Fruit fly (Drosophila melanogaster): ENCODE results near the gene emei.

Gene emei

DNA sequence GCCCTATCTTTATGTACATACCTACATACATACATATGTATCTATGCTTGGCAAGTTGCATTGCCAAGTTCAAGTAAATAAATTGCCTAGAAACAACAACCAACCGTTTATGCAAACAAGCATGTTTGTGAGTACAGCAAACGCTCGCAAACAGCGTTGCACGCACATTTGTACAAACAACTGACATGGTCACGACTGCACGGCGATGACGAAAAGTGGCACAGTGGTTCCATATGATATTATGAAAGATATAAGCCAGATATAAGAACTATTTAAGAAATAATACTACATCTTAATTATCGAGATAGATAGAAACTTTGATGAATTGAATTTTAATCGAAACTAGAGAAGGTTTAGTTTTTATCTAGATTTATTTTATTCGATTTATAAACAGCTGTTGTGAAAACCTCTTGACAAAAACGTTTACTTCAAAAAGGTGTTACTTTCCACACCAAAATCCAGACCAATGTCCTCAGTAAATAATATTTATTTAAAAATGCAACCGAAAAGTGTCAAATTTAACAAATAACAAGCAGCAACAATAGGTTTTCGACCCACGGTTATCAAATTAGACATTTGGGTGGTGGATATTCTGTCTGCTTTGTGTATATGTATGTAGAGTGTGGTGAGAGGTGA lies 19.6 kb upstream of the emei start (continued):
- TF ChIP-seq Ets21C (GFP tag; optimal IDR thresholded peaks at IDR 0.05) (peak; percentile 56), CG6792 (GFP tag; optimal IDR thresholded peaks at IDR 0.05) (peak; percentile 50), Sox102F (GFP tag; optimal IDR thresholded peaks at IDR 0.05) (peak; percentile 76), Eip93F (GFP tag; optimal IDR thresholded peaks at IDR 0.05) (no peak), spab (GFP tag; optimal IDR thresholded peaks at IDR 0.05) (peak; percentile 15), CG4318 (GFP tag; optimal IDR thresholded peaks at IDR 0.05) (peak; percentile 77), dac (GFP tag; optimal IDR thresholded peaks at IDR 0.05) (peak; percentile 53), CG10669 (GFP tag; optimal IDR thresholded peaks at IDR 0.05) (peak; percentile 32), CG8632 (GFP tag; optimal IDR thresholded peaks at IDR 0.05) (peak; percentile 68), eg (GFP tag; IDR thresholded peaks at IDR 0.05) (peak; percentile 67), acj6 (GFP tag; optimal IDR thresholded peaks at IDR 0.05) (peak; percentile 62), CG8119 (GFP tag; IDR thresholded peaks at IDR 0.05) (peak; percentile 79), CG6163 (GFP tag; IDR thresholded peaks at IDR 0.05) (peak; percentile 65; the same call in 1 of the 3 replicates), Gug (GFP tag; IDR thresholded peaks at IDR 0.05) (peak; percentile 58), Hr38 (GFP tag; optimal IDR thresholded peaks at IDR 0.05) (no peak), Eip78C (GFP tag) (peak; percentile 92), net (GFP tag; optimal IDR thresholded peaks at IDR 0.05) (peak; percentile 84), CG15336 (GFP tag; IDR thresholded peaks at IDR 0.05) (peak; percentile 82), CG34406 (GFP tag; optimal IDR thresholded peaks at IDR 0.05) (peak; percentile 69), CG16779 (tag; optimal IDR thresholded peaks at IDR 0.05) (peak; percentile 3), CG6808 (GFP tag; optimal IDR thresholded peaks at IDR 0.05) (no peak), svp (GFP tag) (peak; percentile 88), CG11294 (GFP tag; IDR thresholded peaks at IDR 0.05) (no peak; the same call in 1 of the 2 replicates), lz (GFP tag; optimal IDR thresholded peaks at IDR 0.05) (peak; percentile 60), Lpt (GFP tag; optimal IDR thresholded peaks at IDR 0.05) (peak; percentile 71), CG11762 (GFP tag; optimal IDR thresholded peaks at IDR 0.05; ENCODE audit: insufficient read depth) (peak; percentile 50), fd59A (GFP tag; optimal IDR thresholded peaks at IDR 0.05) (no peak), Eip75B (GFP tag; optimal IDR thresholded peaks at IDR 0.05) (peak; percentile 49), CG8319 (GFP tag; optimal IDR thresholded peaks at IDR 0.05) (no peak), CG3032 (tag; optimal IDR thresholded peaks at IDR 0.05) (peak; percentile 11), Met (GFP tag; optimal IDR thresholded peaks at IDR 0.05) (peak; percentile 78), CG7368 (GFP tag; optimal IDR thresholded peaks at IDR 0.05) (peak; percentile 12), Ets96B (tag; optimal IDR thresholded peaks at IDR 0.05) (peak; percentile 38), dsx (GFP tag; optimal IDR thresholded peaks at IDR 0.05; ENCODE audit: poor library complexity, severe bottlenecking) (no peak), salr (GFP tag; optimal IDR thresholded peaks at IDR 0.05) (peak in 1 of 2 experiments; percentile 85), achi (GFP tag; optimal IDR thresholded peaks at IDR 0.05) (peak; percentile 77), Smox (GFP tag; optimal IDR thresholded peaks at IDR 0.05) (peak; percentile 71), CG32006 (GFP tag; optimal IDR thresholded peaks at IDR 0.05) (peak; percentile 90), CG10631 (GFP tag; optimal IDR thresholded peaks at IDR 0.05) (peak; percentile 61), Blimp-1 (GFP tag; optimal IDR thresholded peaks at IDR 0.05) (no peak), Sox14 (GFP tag; optimal IDR thresholded peaks at IDR 0.05) (peak; percentile 69)

- TF ChIP-seq net (GFP tag; optimal IDR thresholded peaks at IDR 0.05) (peak; percentile 45), CG16779 (tag; optimal IDR thresholded peaks at IDR 0.05) (peak; percentile 19), CG3919 (GFP tag; optimal IDR thresholded peaks at IDR 0.05) (peak; percentile 79), pdm3 (GFP tag; optimal IDR thresholded peaks at IDR 0.05) (peak; percentile 66), cyc (GFP tag; optimal IDR thresholded peaks at IDR 0.05) (peak; percentile 73), eg (GFP tag; IDR thresholded peaks at IDR 0.05) (peak; percentile 51; the same call in 1 of the 3 replicates), CG10631 (GFP tag; optimal IDR thresholded peaks at IDR 0.05) (peak; percentile 67), Met (GFP tag; optimal IDR thresholded peaks at IDR 0.05) (peak; percentile 71), ss (GFP tag; optimal IDR thresholded peaks at IDR 0.05) (peak; percentile 21 to 52), CG8119 (GFP tag; IDR thresholded peaks at IDR 0.05) (peak; percentile 39; the same call in 1 of the 3 replicates), achi (GFP tag; optimal IDR thresholded peaks at IDR 0.05) (peak; percentile 54), CG10669 (GFP tag; optimal IDR thresholded peaks at IDR 0.05) (peak; percentile 33), CG1621 (tag; optimal IDR thresholded peaks at IDR 0.05) (peak; percentile 21), fkh (GFP tag; optimal IDR thresholded peaks at IDR 0.05) (peak; percentile 42), OdsH (GFP tag; optimal IDR thresholded peaks at IDR 0.05) (peak; percentile 67), CG8319 (GFP tag; optimal IDR thresholded peaks at IDR 0.05) (peak; percentile 59), vri (GFP tag; optimal IDR thresholded peaks at IDR 0.05) (peak; percentile 95), Hr38 (GFP tag; optimal IDR thresholded peaks at IDR 0.05) (no peak)
Observed at dm6 chr3L:11091943-11092609, 17.4 kb upstream of the emei start.

Measured in whole organism, prepupa.